Fruit fly (Drosophila melanogaster) whole organism, embryonic: ENCODE measurements around the gene r-l.

ENCODE experiments used
- ATbp ChIP-seq: fragments of 200-800 bp; sonication (Bioruptor generic); optimal IDR thresholded peaks from 2 replicates; lab custom pipeline; 2017; ENCODE audit warnings: missing biosample characterization, mild to moderate bottlenecking, missing genetic modification characterization, missing genetic modification reagents
- Awh ChIP-seq: fragments of 200-800 bp; sonication (Bioruptor generic); IDR thresholded peaks from 2 replicates; pipeline ENCODE4, ENCODE4 v1.3.6; 2022; ENCODE audit warnings: missing biosample characterization, missing genetic modification characterization
- B-H1 ChIP-seq: fragments of 200-800 bp; sonication (Bioruptor generic); IDR thresholded peaks from 3 replicates; pipeline ENCODE4 v1.3.6; 2022; ENCODE audit warnings: missing biosample characterization, missing genetic modification characterization
- Bdp1 ChIP-seq: fragments of 200-800 bp; sonication (Bioruptor generic); optimal IDR thresholded peaks from 3 replicates; lab custom pipeline; 2016; ENCODE audit warnings: missing biosample characterization, missing genetic modification characterization
- CG10267 ChIP-seq: fragments of 200-800 bp; sonication (Bioruptor generic); optimal IDR thresholded peaks from 2 replicates; lab custom pipeline; 2018; ENCODE audit warnings: missing biosample characterization, mild to moderate bottlenecking, missing genetic modification characterization, moderate library complexity
- CG10274 ChIP-seq: fragments of 200-800 bp; sonication (Bioruptor generic); optimal IDR thresholded peaks from 3 replicates; lab custom pipeline; 2017; ENCODE audit warnings: missing biosample characterization, mild to moderate bottlenecking, missing genetic modification characterization
- CG12155 ChIP-seq: fragments of 200-800 bp; sonication (Bioruptor generic); optimal IDR thresholded peaks from 3 replicates; lab custom pipeline; 2016; ENCODE audit warnings: missing biosample characterization, missing genetic modification characterization
- CG15011 ChIP-seq: fragments of 200-800 bp; sonication (Bioruptor generic); optimal IDR thresholded peaks from 3 replicates; lab custom pipeline; 2018; ENCODE audit warnings: missing biosample characterization, mild to moderate bottlenecking, missing genetic modification characterization
- CG1832 ChIP-seq: fragments of 200-800 bp; sonication (Bioruptor generic); optimal IDR thresholded peaks from 2 replicates; lab custom pipeline; 2017; ENCODE audit warnings: missing biosample characterization, mild to moderate bottlenecking, missing genetic modification characterization, inconsistent platforms
- CG2116 ChIP-seq: fragments of 200-800 bp; sonication (Bioruptor generic); optimal IDR thresholded peaks from 3 replicates; lab custom pipeline; 2018; ENCODE audit warnings: missing biosample characterization, mild to moderate bottlenecking, missing genetic modification characterization
- CG30403 ChIP-seq: fragments of 200-800 bp; sonication (Bioruptor generic); optimal IDR thresholded peaks from 3 replicates; lab custom pipeline; 2016; ENCODE audit warnings: missing biosample characterization, missing genetic modification characterization
- CG32767 ChIP-seq: fragments of 200-800 bp; sonication (Bioruptor generic); IDR thresholded peaks from 2 replicates; pipeline ENCODE4 v1.3.6; 2022; ENCODE audit warnings: missing biosample characterization, missing genetic modification characterization
- CG3281 ChIP-seq: fragments of 200-800 bp; sonication (Bioruptor generic); optimal IDR thresholded peaks from 3 replicates; lab custom pipeline; 2017; ENCODE audit warnings: missing biosample characterization, mild to moderate bottlenecking, missing genetic modification characterization
- CG3995 ChIP-seq: fragments of 200-800 bp; sonication (Bioruptor generic); optimal IDR thresholded peaks from 3 replicates; lab custom pipeline; 2016; ENCODE audit warnings: missing biosample characterization, missing genetic modification characterization
- CG6683 ChIP-seq: fragments of 200-800 bp; sonication (Bioruptor generic); optimal IDR thresholded peaks from 2 replicates; lab custom pipeline; 2017; ENCODE audit warnings: missing biosample characterization, mild to moderate bottlenecking, missing genetic modification characterization, missing genetic modification reagents
- CG7839 ChIP-seq: fragments of 200-800 bp; sonication (Bioruptor generic); optimal IDR thresholded peaks from 3 replicates; lab custom pipeline; 2018; ENCODE audit warnings: missing biosample characterization, mild to moderate bottlenecking, missing genetic modification characterization, moderate library complexity
- CG7928 ChIP-seq: fragments of 200-800 bp; sonication (Bioruptor generic); optimal IDR thresholded peaks from 2 replicates; lab custom pipeline; 2017; ENCODE audit warnings: missing biosample characterization, mild to moderate bottlenecking, missing genetic modification characterization
- CG8290 ChIP-seq, 3 experiments: fragments of 200-800 bp; sonication (Bioruptor generic); optimal IDR thresholded peaks; 2 replicates each; lab custom pipeline; 2016 to 2019; ENCODE audit warnings: missing biosample characterization in 3 of 3, missing genetic modification characterization in 3 of 3, mild to moderate bottlenecking in 2 of 3, moderate library complexity in 1 of 3
- CG8478 ChIP-seq: fragments of >200 bp; optimal IDR thresholded peaks from 2 replicates; lab custom pipeline; 2018
- CG9797 ChIP-seq: fragments of 200-800 bp; sonication (Bioruptor generic); optimal IDR thresholded peaks from 3 replicates; lab custom pipeline; 2018; ENCODE audit warnings: missing biosample characterization, mild to moderate bottlenecking, missing genetic modification characterization
- CG9876 ChIP-seq: fragments of 200-800 bp; sonication (Bioruptor generic); optimal IDR thresholded peaks from 2 replicates; lab custom pipeline; 2016; ENCODE audit warnings: missing biosample characterization, missing genetic modification characterization
- CrebB ChIP-seq: fragments of 200-800 bp; sonication (Bioruptor generic); optimal IDR thresholded peaks from 3 replicates; lab custom pipeline; 2018; ENCODE audit warnings: missing biosample characterization, mild to moderate bottlenecking, missing genetic modification characterization
- Deaf1 ChIP-seq: fragments of 200-800 bp; optimal IDR thresholded peaks from 3 replicates; lab custom pipeline; 2019; ENCODE audit warnings: missing biosample characterization, mild to moderate bottlenecking, missing genetic modification characterization, moderate library complexity
- Dip2 ChIP-seq: fragments of 200-800 bp; sonication (Bioruptor generic); IDR thresholded peaks from 2 replicates; pipeline ENCODE4 v1.3.6; 2022; ENCODE audit warnings: missing biosample characterization, missing genetic modification characterization
- Hmx ChIP-seq: fragments of 200-800 bp; sonication (Bioruptor generic); optimal IDR thresholded peaks from 2 replicates; lab custom pipeline; 2016; ENCODE audit warnings: missing biosample characterization, missing genetic modification characterization
- Hr39 ChIP-seq: fragments of >200 bp; optimal IDR thresholded peaks from 2 replicates; lab custom pipeline; 2017
- Med ChIP-seq: fragments of 200-800 bp; sonication (Bioruptor generic); peaks from one replicate; lab custom pipeline; 2016; ENCODE audit warnings: missing biosample characterization, missing genetic modification characterization, mild to moderate bottlenecking, inconsistent platforms, moderate library complexity
- NC2β ChIP-seq: fragments of 200-800 bp; sonication (Bioruptor generic); optimal IDR thresholded peaks from 2 replicates; lab custom pipeline; 2016; ENCODE audit warnings: missing biosample characterization, missing genetic modification characterization
- Pdp1 ChIP-seq, 2 experiments: fragments of 200-800 bp; sonication (Bioruptor generic); optimal IDR thresholded peaks; 3 replicates each; lab custom pipeline; 2016; ENCODE audit warnings: missing biosample characterization in 2 of 2, missing genetic modification characterization in 2 of 2, mild to moderate bottlenecking in 1 of 2, moderate library complexity in 1 of 2
- Spps ChIP-seq: fragments of 200-800 bp; sonication (Bioruptor generic); optimal IDR thresholded peaks from 2 replicates; lab custom pipeline; 2018; ENCODE audit warnings: missing biosample characterization, mild to moderate bottlenecking, missing genetic modification characterization
- Vsx1 ChIP-seq: fragments of 200-800 bp; sonication (Bioruptor generic); optimal IDR thresholded peaks from 2 replicates; lab custom pipeline; 2017; ENCODE audit warnings: missing biosample characterization, mild to moderate bottlenecking, missing genetic modification characterization, missing genetic modification reagents
- Xbp1 ChIP-seq: fragments of 200-800 bp; sonication (Bioruptor generic); optimal IDR thresholded peaks from 3 replicates; lab custom pipeline; 2016; ENCODE audit warnings: missing biosample characterization, mild to moderate bottlenecking, missing genetic modification characterization
- ara ChIP-seq: fragments of 200-800 bp; sonication (Bioruptor generic); IDR thresholded peaks from 2 replicates; pipeline ENCODE4 v1.3.6; 2022; ENCODE audit warnings: missing biosample characterization, missing genetic modification characterization
- dysf ChIP-seq: fragments of 200-800 bp; sonication (Bioruptor generic); IDR thresholded peaks from 3 replicates; pipeline ENCODE4 v1.3.6; 2022; ENCODE audit warnings: missing biosample characterization, missing genetic modification characterization
- emc ChIP-seq: fragments of 200-800 bp; sonication (Bioruptor generic); optimal IDR thresholded peaks from 2 replicates; lab custom pipeline; 2016; ENCODE audit warnings: missing biosample characterization, missing genetic modification characterization
- esg ChIP-seq: fragments of 200-800 bp; sonication (Bioruptor generic); conservative IDR thresholded peaks from 2 replicates; pipeline ENCODE4 v1.3.6; 2022; ENCODE audit warnings: missing biosample characterization, missing genetic modification characterization
- gsb ChIP-seq: fragments of 200-800 bp; sonication (Bioruptor generic); IDR thresholded peaks from 2 replicates; pipeline ENCODE4 v1.3.6; 2022; ENCODE audit warnings: missing biosample characterization, missing genetic modification characterization
- hbn ChIP-seq: fragments of 200-800 bp; sonication (Bioruptor generic); IDR thresholded peaks from 2 replicates; pipeline ENCODE4 v1.3.6; 2022; ENCODE audit warnings: missing biosample characterization, missing genetic modification characterization; ENCODE audit not compliant: partially characterized antibody
- ind ChIP-seq: fragments of 200-800 bp; sonication (Bioruptor generic); optimal IDR thresholded peaks from 3 replicates; lab custom pipeline; 2016; ENCODE audit warnings: missing biosample characterization, missing genetic modification characterization
- inv ChIP-seq: fragments of 200-800 bp; sonication (Bioruptor generic); IDR thresholded peaks from 2 replicates; pipeline ENCODE4 v1.3.6; 2022; ENCODE audit warnings: missing biosample characterization, missing genetic modification characterization; ENCODE audit not compliant: partially characterized antibody
- ken ChIP-seq: fragments of 200-800 bp; sonication (Bioruptor generic); IDR thresholded peaks from 3 replicates; pipeline ENCODE4 v1.3.6; 2022; ENCODE audit warnings: missing biosample characterization, missing genetic modification characterization
- nerfin-2 ChIP-seq: fragments of 200-800 bp; sonication (Bioruptor generic); IDR thresholded peaks from 2 replicates; pipeline ENCODE4 v1.3.6; 2022; ENCODE audit warnings: missing biosample characterization, missing genetic modification characterization; ENCODE audit not compliant: partially characterized antibody
- nom ChIP-seq: fragments of 200-800 bp; sonication (Bioruptor generic); optimal IDR thresholded peaks from 2 replicates; lab custom pipeline; 2017; ENCODE audit warnings: missing biosample characterization, missing genetic modification characterization, mild to moderate bottlenecking, moderate library complexity, missing genetic modification reagents
- org-1 ChIP-seq: fragments of 200-800 bp; sonication (Bioruptor generic); optimal IDR thresholded peaks from 2 replicates; lab custom pipeline; 2017; ENCODE audit warnings: missing biosample characterization, missing genetic modification characterization
- tin ChIP-seq: fragments of 200-800 bp; sonication (Bioruptor generic); optimal IDR thresholded peaks from 3 replicates; lab custom pipeline; 2016; ENCODE audit warnings: missing biosample characterization, missing genetic modification characterization
- trem ChIP-seq: fragments of 200-800 bp; optimal IDR thresholded peaks from 3 replicates; lab custom pipeline; 2019; ENCODE audit warnings: missing biosample characterization, mild to moderate bottlenecking, missing genetic modification characterization, moderate library complexity
- trh ChIP-seq: fragments of 200-800 bp; sonication (Bioruptor generic); optimal IDR thresholded peaks from 2 replicates; lab custom pipeline; 2016; ENCODE audit warnings: missing biosample characterization, missing genetic modification characterization
- unpg ChIP-seq: fragments of 200-800 bp; sonication (Bioruptor generic); optimal IDR thresholded peaks from 3 replicates; lab custom pipeline; 2018; ENCODE audit warnings: missing biosample characterization, mild to moderate bottlenecking, missing genetic modification characterization, moderate library complexity
- zen2 ChIP-seq: fragments of 200-800 bp; sonication (Bioruptor generic); IDR thresholded peaks from 3 replicates; pipeline ENCODE4 v1.3.6; 2022; ENCODE audit warnings: missing biosample characterization, missing genetic modification characterization; ENCODE audit not compliant: partially characterized antibody

The r-l gene

dm6 chr3R:21107907-21108591 lies 34.9 kb upstream of the r-l start, which contains the start of the genes Sec15 and rtet (continued):
- TF ChIP-seq Pdp1 (GFP tag; optimal IDR thresholded peaks at IDR 0.05; lab: Kevin White, UChicago) (peak in 1 of 2 experiments; percentile 11), zen2 (GFP tag; lab: Robert Waterston, UW) (peak; percentile 53; the same call in 1 of the 3 replicates), ara (GFP tag; lab: Robert Waterston, UW) (peak; percentile 62), CG1832 (GFP tag; lab: Kevin White, UChicago) (no peak), CG9876 (peak; percentile 21), CG9797 (GFP tag; lab: Kevin White, UChicago) (peak; percentile 21), Med (GFP tag; lab: Kevin White, UChicago) (peak; percentile 84), trem (peak; percentile 48), Hmx (GFP tag; lab: Kevin White, UChicago) (no peak), CG10274 (GFP tag; lab: Kevin White, UChicago) (no peak), hbn (0 out of 2 replicates have a peak, but pooled peaks have one; percentile 26), CG7839 (tag; lab: Kevin White, UChicago) (no peak), unpg (GFP tag; lab: Kevin White, UChicago) (peak; percentile 36), Spps (tag; lab: Kevin White, UChicago) (no peak), tin (GFP tag; lab: Kevin White, UChicago) (peak; percentile 61), nom (GFP tag; lab: Kevin White, UChicago) (peak; percentile 37), Xbp1 (peak; percentile 69), CG10267 (tag; lab: Kevin White, UChicago) (peak; percentile 60), nerfin-2 (peak; percentile 66), ind (GFP tag; lab: Kevin White, UChicago) (peak; percentile 57), dysf (GFP tag; lab: Robert Waterston, UW) (peak; percentile 66), B-H1 (GFP tag; lab: Robert Waterston, UW) (no peak; the same call in 2 of the 3 replicates), esg (GFP tag; lab: Robert Waterston, UW) (no peak), trh (GFP tag; lab: Kevin White, UChicago) (no peak), gsb (GFP tag; lab: Robert Waterston, UW) (peak; percentile 45; the same call in 1 of the 2 replicates), CrebB (no peak), inv (GFP tag; lab: Robert Waterston, UW) (peak; percentile 48), emc (no peak), CG32767 (GFP tag; lab: Robert Waterston, UW) (no peak), NC2β (peak; percentile 16), CG12155 (GFP tag; lab: Kevin White, UChicago) (peak; percentile 55), CG8290 (GFP tag; optimal IDR thresholded peaks at IDR 0.05; lab: Kevin White, UChicago) (no peak), CG8290 (tag; optimal IDR thresholded peaks at IDR 0.05; lab: Kevin White, UChicago) (no peak), ATbp (no peak), Bdp1 (GFP tag; lab: Kevin White, UChicago) (peak; percentile 10), Dip2 (GFP tag; lab: Robert Waterston, UW) (no peak), Hr39 (lab: Kevin White, UChicago) (no peak), Deaf1 (tag; lab: Kevin White, UChicago) (no peak), CG2116 (GFP tag; lab: Kevin White, UChicago) (peak; percentile 70), CG30403 (GFP tag; lab: Kevin White, UChicago) (peak; percentile 55), CG3995 (GFP tag; lab: Kevin White, UChicago) (no peak), CG3281 (GFP tag; lab: Kevin White, UChicago) (peak; percentile 57), CG8478 (no peak), CG6683 (GFP tag; lab: Kevin White, UChicago) (peak; percentile 2), Vsx1 (GFP tag; lab: Kevin White, UChicago) (no peak), CG15011 (GFP tag; lab: Kevin White, UChicago) (no peak), ken (GFP tag; lab: Robert Waterston, UW) (peak; percentile 75), CG7928 (GFP tag; lab: Kevin White, UChicago) (no peak), org-1 (GFP tag; lab: Kevin White, UChicago) (no peak), Awh (GFP tag; lab: Robert Waterston, UW) (no peak)
